Worm (Caenorhabditis elegans): ENCODE data around the gene Y51A2B.9.

Gene Y51A2B.9

DNA sequence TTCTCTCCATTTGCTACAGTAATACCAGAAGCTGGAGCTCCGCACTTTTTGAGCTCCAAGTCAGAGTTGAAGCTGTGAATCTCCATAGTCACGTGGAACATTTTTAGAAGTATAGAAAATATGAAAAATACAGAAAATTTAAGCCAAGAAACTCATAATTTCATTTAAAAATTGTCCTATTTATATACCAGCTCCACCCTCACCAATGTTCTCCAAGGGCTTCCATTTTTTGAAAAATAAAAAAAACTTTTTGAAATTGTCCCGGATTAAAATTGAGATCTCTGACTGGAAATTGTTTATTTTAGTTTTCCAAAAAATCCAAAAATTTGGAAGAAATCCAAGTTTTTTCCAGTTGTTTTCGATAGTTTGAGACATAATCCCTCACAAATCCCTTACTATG is 35.7 kb downstream of the Y51A2B.9 start, which contains the start of gene C08E8.5:
Gene C08E8.5, minus strand, starts transcription at position 101 of the 400 bp plus-strand sequence.
- TF ChIP-seq snpc-4 (tag; optimal IDR thresholded peaks at IDR 0.05) (no peak), ceh-82 (tag; optimal IDR thresholded peaks at IDR 0.05) (no peak), unc-39 (tag; optimal IDR thresholded peaks at IDR 0.05) (no peak), mml-1 (tag; optimal IDR thresholded peaks at IDR 0.05) (no peak), nhr-237 (tag; optimal IDR thresholded peaks at IDR 0.05) (no peak), ceh-16 (tag; optimal IDR thresholded peaks at IDR 0.05) (no peak), lin-15B (tag; optimal IDR thresholded peaks at IDR 0.05) (no peak), egl-27 (tag; optimal IDR thresholded peaks at IDR 0.05) (no peak), nhr-25 (tag; optimal IDR thresholded peaks at IDR 0.05) (no peak), zag-1 (tag; optimal IDR thresholded peaks at IDR 0.05) (no peak), tbx-2 (tag; optimal IDR thresholded peaks at IDR 0.05) (no peak), fos-1 (tag; optimal IDR thresholded peaks at IDR 0.05) (no peak), nfya-1 (tag; optimal IDR thresholded peaks at IDR 0.05; ENCODE audit: insufficient read depth) (no peak), ZK546.5 (tag; optimal IDR thresholded peaks at IDR 0.05) (no peak), pqm-1 (tag; optimal IDR thresholded peaks at IDR 0.05) (no peak), elt-1 (tag; optimal IDR thresholded peaks at IDR 0.05) (no peak), nhr-28 (tag; optimal IDR thresholded peaks at IDR 0.05) (no peak)

- TF ChIP-seq fkh-2 (tag; optimal IDR thresholded peaks at IDR 0.05) (no peak), egl-5 (tag; optimal IDR thresholded peaks at IDR 0.05) (no peak), ztf-4 (tag; optimal IDR thresholded peaks at IDR 0.05) (no peak), jun-1 (tag; optimal IDR thresholded peaks at IDR 0.05) (no peak), nhr-77 (tag; optimal IDR thresholded peaks at IDR 0.05) (no peak), unc-62 (GFP tag; optimal IDR thresholded peaks at IDR 0.05) (no peak), ceh-16 (tag; optimal IDR thresholded peaks at IDR 0.05) (no peak), lsy-12 (tag; optimal IDR thresholded peaks at IDR 0.05) (no peak), nfya-1 (tag; optimal IDR thresholded peaks at IDR 0.05; ENCODE audit: insufficient read depth) (no peak), fos-1 (tag; optimal IDR thresholded peaks at IDR 0.05) (no peak), hmg-11 (tag; optimal IDR thresholded peaks at IDR 0.05) (no peak), nhr-11 (tag; optimal IDR thresholded peaks at IDR 0.05) (no peak), nhr-43 (tag; optimal IDR thresholded peaks at IDR 0.05; ENCODE audit: poor library complexity, severe bottlenecking) (no peak), nhr-12 (tag; optimal IDR thresholded peaks at IDR 0.05) (no peak), ceh-28 (tag; optimal IDR thresholded peaks at IDR 0.05) (no peak), ztf-11 (tag; optimal IDR thresholded peaks at IDR 0.05) (no peak), nhr-237 (tag; optimal IDR thresholded peaks at IDR 0.05) (no peak)
These were observed 39.8 kb downstream of the Y51A2B.9 start, which contains the start of gene C08E8.2 for ce11 chrV:18355742-18356141. TSS of gene C08E8.2 (minus strand) at chrV:18355842.

ce11 chrV:18354299-18354698 is 41.2 kb downstream of the Y51A2B.9 start:
- TF ChIP-seq mml-1 (tag; optimal IDR thresholded peaks at IDR 0.05) (no peak), mdl-1 (tag; optimal IDR thresholded peaks at IDR 0.05) (no peak), lin-39 (tag; optimal IDR thresholded peaks at IDR 0.05) (no peak), lin-15B (tag; optimal IDR thresholded peaks at IDR 0.05) (no peak), elt-1 (tag; optimal IDR thresholded peaks at IDR 0.05) (no peak), pqm-1 (tag; optimal IDR thresholded peaks at IDR 0.05) (no peak), nhr-23 (tag; optimal IDR thresholded peaks at IDR 0.05) (no peak), unc-62 (GFP tag; optimal IDR thresholded peaks at IDR 0.05) (no peak), sea-2 (GFP tag; optimal IDR thresholded peaks at IDR 0.05) (no peak), egl-5 (tag; optimal IDR thresholded peaks at IDR 0.05) (no peak), fkh-2 (tag; optimal IDR thresholded peaks at IDR 0.05) (no peak), ceh-28 (tag; optimal IDR thresholded peaks at IDR 0.05) (no peak)

DNA sequence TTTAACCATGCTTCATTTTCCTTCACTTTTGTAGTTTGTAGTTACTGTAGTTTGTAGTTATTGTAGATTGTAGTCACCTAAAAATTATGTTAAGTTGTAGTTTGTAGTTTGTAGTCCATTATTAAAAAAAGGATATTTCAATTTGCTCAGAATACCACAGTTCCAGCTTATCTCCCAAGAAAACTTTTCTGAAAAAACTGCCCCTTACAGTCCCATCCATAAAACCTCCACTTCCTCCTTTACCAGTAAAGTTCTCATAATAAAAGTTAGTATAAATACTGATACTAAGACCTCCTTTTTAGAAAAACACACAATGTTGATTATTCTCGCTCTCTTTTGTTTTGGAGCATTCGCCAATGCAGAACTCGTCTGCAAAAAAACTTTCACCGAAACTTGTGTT is 44.8 kb downstream of the Y51A2B.9 start, which contains the start of gene C08E8.11:
Gene C08E8.11, plus strand, starts transcription at position 301 of the 400 bp plus-strand sequence.
- TF ChIP-seq nhr-23 (tag; optimal IDR thresholded peaks at IDR 0.05) (no peak), egl-27 (tag; optimal IDR thresholded peaks at IDR 0.05) (no peak), unc-39 (tag; optimal IDR thresholded peaks at IDR 0.05) (no peak), nhr-12 (tag; optimal IDR thresholded peaks at IDR 0.05) (no peak), snpc-4 (tag; optimal IDR thresholded peaks at IDR 0.05) (no peak), nhr-67 (tag; optimal IDR thresholded peaks at IDR 0.05) (no peak), elt-1 (tag; optimal IDR thresholded peaks at IDR 0.05) (no peak), nhr-25 (tag; optimal IDR thresholded peaks at IDR 0.05) (no peak), fkh-2 (tag; optimal IDR thresholded peaks at IDR 0.05) (no peak), pha-4 (tag; optimal IDR thresholded peaks at IDR 0.05) (no peak), mdl-1 (tag; optimal IDR thresholded peaks at IDR 0.05) (no peak), ZK546.5 (tag; optimal IDR thresholded peaks at IDR 0.05) (no peak), nfya-1 (tag; optimal IDR thresholded peaks at IDR 0.05; ENCODE audit: insufficient read depth) (no peak), elt-2 (tag; optimal IDR thresholded peaks at IDR 0.05) (no peak), ama-1 (optimal IDR thresholded peaks at IDR 0.05) (no peak), ceh-28 (tag; optimal IDR thresholded peaks at IDR 0.05) (no peak)
